Worm (Caenorhabditis elegans) whole organism, L1 larva: ENCODE measurements around the gene sdpn-1.

Experiments used
- C04F5.9 ChIP-seq: sonication (generic microtip); optimal IDR thresholded peaks from 2 replicates; lab custom pipeline; 2016; ENCODE audit warnings: missing genetic modification characterization, missing compliant biosample characterization
- C16A3.4 ChIP-seq: fragments of 150-350 bp; optimal IDR thresholded peaks from 2 replicates; lab custom pipeline; 2014; ENCODE audit warnings: missing biosample characterization, missing genetic modification characterization
- C34B4.2 ChIP-seq: sonication (generic microtip); optimal IDR thresholded peaks from 2 replicates; lab custom pipeline; 2017; ENCODE audit warnings: mild to moderate bottlenecking, missing genetic modification characterization, missing compliant biosample characterization
- aha-1 ChIP-seq: fragments of 150-350 bp; optimal IDR thresholded peaks from 2 replicates; lab custom pipeline; 2014; ENCODE audit warnings: missing biosample characterization, missing genetic modification characterization
- ceh-88 ChIP-seq: fragments of 200-800 bp; sonication (Bioruptor generic); IDR thresholded peaks from 2 replicates; pipeline ENCODE4 v1.3.6; 2022; ENCODE audit warnings: missing genetic modification characterization, missing compliant biosample characterization
- ces-1 ChIP-seq: fragments of 150-350 bp; optimal IDR thresholded peaks from 2 replicates; lab custom pipeline; 2014; ENCODE audit warnings: missing biosample characterization, missing genetic modification reagents, missing genetic modification characterization
- dpl-1 ChIP-seq, 3 experiments: fragments of 150-350 bp in 2 of 3; sonication (generic microtip) in 1 of 3; optimal IDR thresholded peaks; 2 replicates each; lab custom pipeline; 2014 to 2017; ENCODE audit warnings: missing biosample characterization in 3 of 3, missing genetic modification characterization in 3 of 3, missing genetic modification reagents in 3 of 3
- efl-3 ChIP-seq: fragments of 200-800 bp; sonication (Bioruptor generic); optimal IDR thresholded peaks from 2 replicates; lab custom pipeline; 2018; ENCODE audit warnings: mild to moderate bottlenecking, missing genetic modification characterization, missing compliant biosample characterization
- ets-5 ChIP-seq: fragments of 200-800 bp; sonication (Bioruptor generic); IDR thresholded peaks from 2 replicates; pipeline ENCODE4 v1.3.6; 2022; ENCODE audit warnings: missing genetic modification characterization, missing compliant biosample characterization
- fkh-10 ChIP-seq: sonication (generic microtip); optimal IDR thresholded peaks from 2 replicates; lab custom pipeline; 2017; ENCODE audit warnings: missing biosample characterization, missing genetic modification reagents, missing genetic modification characterization
- fkh-4 ChIP-seq: sonication (generic microtip); optimal IDR thresholded peaks from 2 replicates; lab custom pipeline; 2016; ENCODE audit warnings: missing compliant biosample characterization, missing genetic modification characterization, borderline replicate concordance
- fkh-8 ChIP-seq: sonication (generic microtip); optimal IDR thresholded peaks from 2 replicates; lab custom pipeline; 2016; ENCODE audit warnings: mild to moderate bottlenecking, missing genetic modification characterization, missing compliant biosample characterization
- hlh-4 ChIP-seq: sonication (generic microtip); optimal IDR thresholded peaks from 2 replicates; lab custom pipeline; 2016; ENCODE audit warnings: mild to moderate bottlenecking, missing genetic modification characterization, missing compliant biosample characterization
- hpl-2 ChIP-seq: fragments of 150-350 bp; optimal IDR thresholded peaks from 2 replicates; lab custom pipeline; 2014; ENCODE audit warnings: missing biosample characterization, missing genetic modification reagents, missing genetic modification characterization
- irx-1 ChIP-seq: sonication (generic microtip); optimal IDR thresholded peaks from 2 replicates; lab custom pipeline; 2016; ENCODE audit warnings: missing genetic modification characterization, missing compliant biosample characterization
- isw-1 ChIP-seq: fragments of 200-800 bp; sonication (Bioruptor generic); IDR thresholded peaks from 2 replicates; pipeline ENCODE4 v1.3.6; 2022; ENCODE audit warnings: missing genetic modification characterization, missing compliant biosample characterization
- jun-1 ChIP-seq: fragments of 150-350 bp; optimal IDR thresholded peaks from 2 replicates; lab custom pipeline; 2014; ENCODE audit warnings: missing biosample characterization, missing genetic modification reagents, missing genetic modification characterization
- lin-13 ChIP-seq: fragments of 150-350 bp; optimal IDR thresholded peaks from 2 replicates; lab custom pipeline; 2014; ENCODE audit warnings: missing biosample characterization, missing genetic modification reagents, missing genetic modification characterization
- lin-14 ChIP-seq: fragments of 200-800 bp; sonication (Bioruptor generic); optimal IDR thresholded peaks from 2 replicates; lab custom pipeline; 2018; ENCODE audit warnings: mild to moderate bottlenecking, missing genetic modification characterization, moderate library complexity, missing compliant biosample characterization
- lin-15B ChIP-seq: fragments of 150-350 bp; sonication (generic microtip); optimal IDR thresholded peaks from 3 replicates; lab custom pipeline; 2014; ENCODE audit warnings: missing biosample characterization, missing genetic modification characterization
- lin-39 ChIP-seq: fragments of 150-350 bp; optimal IDR thresholded peaks from 2 replicates; lab custom pipeline; 2014; ENCODE audit warnings: missing biosample characterization, missing genetic modification reagents, missing genetic modification characterization
- lir-3 ChIP-seq: sonication (generic microtip); optimal IDR thresholded peaks from 2 replicates; lab custom pipeline; 2016; ENCODE audit warnings: mild to moderate bottlenecking, missing genetic modification characterization, moderate library complexity, missing compliant biosample characterization; ENCODE audit not compliant: poor library complexity
- lsy-2 ChIP-seq, 2 experiments: fragments of 150-350 bp; optimal IDR thresholded peaks; 2 replicates each; lab custom pipeline; 2014; ENCODE audit warnings: missing biosample characterization in 2 of 2, missing genetic modification characterization in 2 of 2
- mef-2 ChIP-seq: fragments of 150-350 bp; optimal IDR thresholded peaks from 2 replicates; lab custom pipeline; 2014; ENCODE audit warnings: missing biosample characterization, missing genetic modification characterization
- mep-1 ChIP-seq: fragments of 150-350 bp; optimal IDR thresholded peaks from 2 replicates; lab custom pipeline; 2014; ENCODE audit warnings: missing biosample characterization, missing genetic modification characterization
- nhr-11 ChIP-seq: fragments of 150-350 bp; optimal IDR thresholded peaks from 2 replicates; lab custom pipeline; 2014; ENCODE audit warnings: missing biosample characterization, missing genetic modification characterization
- nhr-19 ChIP-seq: fragments of 200-800 bp; sonication (Bioruptor generic); conservative IDR thresholded peaks from 2 replicates; pipeline ENCODE4 v1.3.6; 2022; ENCODE audit warnings: missing genetic modification characterization, missing compliant biosample characterization
- nhr-20 ChIP-seq: sonication (generic microtip); optimal IDR thresholded peaks from 2 replicates; lab custom pipeline; 2016; ENCODE audit warnings: mild to moderate bottlenecking, missing genetic modification characterization, missing compliant biosample characterization
- nhr-237 ChIP-seq: fragments of 150-350 bp; optimal IDR thresholded peaks from 2 replicates; lab custom pipeline; 2014; ENCODE audit warnings: missing biosample characterization, missing genetic modification characterization
- nhr-28 ChIP-seq: fragments of 150-350 bp; optimal IDR thresholded peaks from 2 replicates; lab custom pipeline; 2014; ENCODE audit warnings: missing biosample characterization, missing genetic modification characterization
- nhr-47 ChIP-seq: sonication (generic microtip); optimal IDR thresholded peaks from 2 replicates; lab custom pipeline; 2016; ENCODE audit warnings: mild to moderate bottlenecking, missing genetic modification characterization, moderate library complexity, missing compliant biosample characterization
- nhr-71 ChIP-seq: sonication (generic microtip); optimal IDR thresholded peaks from 2 replicates; lab custom pipeline; 2016; ENCODE audit warnings: mild to moderate bottlenecking, missing genetic modification characterization, moderate library complexity, missing compliant biosample characterization
- nhr-76 ChIP-seq: sonication (generic microtip); optimal IDR thresholded peaks from 2 replicates; lab custom pipeline; 2017; ENCODE audit warnings: missing biosample characterization, missing genetic modification characterization
- nhr-85 ChIP-seq: sonication (generic microtip); peaks from one replicate; lab custom pipeline; 2016; ENCODE audit warnings: missing genetic modification characterization, inconsistent platforms, missing compliant biosample characterization
- nhr-90 ChIP-seq: sonication (generic microtip); optimal IDR thresholded peaks from 2 replicates; lab custom pipeline; 2016; ENCODE audit warnings: mild to moderate bottlenecking, missing genetic modification characterization, missing compliant biosample characterization; ENCODE audit not compliant: poor library complexity
- pag-3 ChIP-seq: sonication (generic microtip); optimal IDR thresholded peaks from 2 replicates; lab custom pipeline; 2017; ENCODE audit warnings: missing genetic modification characterization, mild to moderate bottlenecking, missing compliant biosample characterization, antibody characterized with exemption, borderline replicate concordance; ENCODE audit not compliant: insufficient read depth
- pax-3 ChIP-seq: fragments of 200-800 bp; sonication (Bioruptor generic); optimal IDR thresholded peaks from 2 replicates; lab custom pipeline; 2018; ENCODE audit warnings: mild to moderate bottlenecking, missing genetic modification characterization, moderate library complexity, missing compliant biosample characterization
- rnt-1 ChIP-seq: sonication (generic microtip); optimal IDR thresholded peaks from 2 replicates; lab custom pipeline; 2016; ENCODE audit warnings: mild to moderate bottlenecking, missing genetic modification characterization, moderate library complexity, missing compliant biosample characterization
- skn-1 ChIP-seq: fragments of 150-350 bp; optimal IDR thresholded peaks from 2 replicates; lab custom pipeline; 2014; ENCODE audit warnings: missing biosample characterization, missing genetic modification characterization
- sptf-1 ChIP-seq: fragments of 150-350 bp; optimal IDR thresholded peaks from 2 replicates; lab custom pipeline; 2014; ENCODE audit warnings: missing biosample characterization, missing genetic modification characterization
- sup-37 ChIP-seq: fragments of 200-800 bp; sonication (Bioruptor generic); optimal IDR thresholded peaks from 2 replicates; lab custom pipeline; 2018; ENCODE audit warnings: mild to moderate bottlenecking, missing genetic modification characterization, missing compliant biosample characterization
- tbx-2 ChIP-seq: sonication (generic microtip); optimal IDR thresholded peaks from 2 replicates; lab custom pipeline; 2016; ENCODE audit warnings: missing genetic modification characterization, missing compliant biosample characterization
- unc-30 ChIP-seq: sonication (generic microtip); optimal IDR thresholded peaks from 2 replicates; lab custom pipeline; 2017; ENCODE audit warnings: missing biosample characterization, missing genetic modification characterization
- unc-62 ChIP-seq: fragments of 150-350 bp; optimal IDR thresholded peaks from 2 replicates; lab custom pipeline; 2014; ENCODE audit warnings: missing biosample characterization, missing genetic modification reagents, missing genetic modification characterization
- zag-1 ChIP-seq: fragments of 150-350 bp; optimal IDR thresholded peaks from 2 replicates; lab custom pipeline; 2014; ENCODE audit warnings: missing biosample characterization, missing genetic modification characterization
- ztf-4 ChIP-seq: fragments of 150-350 bp; optimal IDR thresholded peaks from 2 replicates; lab custom pipeline; 2014; ENCODE audit warnings: missing biosample characterization, missing genetic modification characterization

Gene sdpn-1

DNA sequence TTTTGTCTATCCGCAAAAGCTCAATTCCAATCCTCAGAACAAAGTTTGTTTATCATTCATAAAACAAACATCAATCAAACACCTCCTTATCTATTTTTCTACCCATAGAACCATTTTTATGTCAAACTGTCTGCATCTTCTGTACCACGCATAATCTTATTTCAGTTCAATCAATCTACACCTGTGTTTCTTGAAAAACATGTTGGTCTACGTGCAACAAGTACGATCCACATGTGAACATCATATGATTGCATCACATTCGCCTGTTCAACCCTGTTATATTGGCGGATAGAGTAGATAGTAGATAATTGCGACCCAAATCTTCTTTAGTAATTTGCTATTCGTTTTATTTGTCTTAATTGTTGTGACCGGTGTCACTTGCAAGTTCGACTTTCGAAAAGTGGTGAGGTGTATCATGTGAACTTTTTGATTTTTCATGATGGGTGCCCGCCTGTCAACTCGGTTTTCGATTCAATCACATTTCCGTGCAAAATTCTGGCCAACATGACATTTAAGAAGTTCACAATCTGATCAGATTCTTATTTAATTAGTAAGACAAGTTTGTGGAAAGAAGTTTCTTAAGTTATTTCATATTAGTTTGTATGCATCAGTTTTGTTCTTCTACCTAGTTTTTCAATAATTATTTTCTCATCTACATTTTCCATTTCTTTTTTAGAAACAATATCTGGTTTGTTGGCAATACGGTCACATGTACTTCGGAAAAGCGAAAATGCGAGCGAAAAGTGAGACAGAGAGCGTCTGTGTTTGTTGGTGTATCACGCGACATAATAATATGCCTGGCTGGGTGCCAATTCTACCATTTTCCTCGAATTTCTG, 45.6 kb downstream of the sdpn-1 start (continued):
- TF ChIP-seq ets-5 (GFP tag; lab: Robert Waterston, UW) (no peak), lin-14 (GFP tag; lab: Kevin White, UChicago) (peak; percentile 36), nhr-85 (tag; lab: Kevin White, UChicago) (peak; percentile 89), sup-37 (no peak), hlh-4 (no peak), nhr-28 (tag; lab: Kevin White, UChicago) (no peak), nhr-47 (tag; lab: Kevin White, UChicago) (no peak), tbx-2 (no peak), pax-3 (tag; lab: Kevin White, UChicago) (no peak), lir-3 (tag; lab: Kevin White, UChicago) (no peak), ztf-4 (tag; lab: Kevin White, UChicago) (peak; percentile 42), nhr-11 (tag; lab: Kevin White, UChicago) (no peak), C34B4.2 (tag; lab: Kevin White, UChicago) (no peak), fkh-8 (tag; lab: Kevin White, UChicago) (peak; percentile 77), zag-1 (tag; lab: Kevin White, UChicago) (no peak), dpl-1 (GFP tag; optimal IDR thresholded peaks at IDR 0.05; lab: Kevin White, UChicago) (peak in 1 of 3 experiments; percentile 12), rnt-1 (tag; lab: Kevin White, UChicago) (peak; percentile 8), efl-3 (GFP tag; lab: Kevin White, UChicago) (no peak), mef-2 (tag; lab: Kevin White, UChicago) (no peak), lsy-2 (tag; optimal IDR thresholded peaks at IDR 0.05; lab: Kevin White, UChicago) (peak in 1 of 2 experiments; percentile 26), jun-1 (tag; lab: Kevin White, UChicago) (no peak), nhr-71 (peak; percentile 67), nhr-76 (tag; lab: Kevin White, UChicago) (no peak), aha-1 (no peak), fkh-10 (no peak), pag-3 (no peak), unc-62 (GFP tag; lab: Kevin White, UChicago) (no peak), nhr-19 (GFP tag; lab: Robert Waterston, UW) (peak; percentile 14; the same call in 1 of the 2 replicates), nhr-90 (tag; lab: Kevin White, UChicago) (peak; percentile 60), hpl-2 (GFP tag; lab: Kevin White, UChicago) (no peak), irx-1 (tag; lab: Kevin White, UChicago) (no peak), C16A3.4 (tag; lab: Kevin White, UChicago) (no peak), fkh-4 (tag; lab: Kevin White, UChicago) (no peak), lin-13 (GFP tag; lab: Kevin White, UChicago) (no peak), skn-1 (tag; lab: Kevin White, UChicago) (no peak), C04F5.9 (peak; percentile 30), ceh-88 (GFP tag; lab: Robert Waterston, UW) (0 out of 2 replicates have a peak, but pooled peaks have one; percentile 30), nhr-20 (tag; lab: Kevin White, UChicago) (peak; percentile 39), sptf-1 (no peak), isw-1 (GFP tag; lab: Robert Waterston, UW) (no peak), lin-39 (tag; lab: Kevin White, UChicago) (no peak), mep-1 (tag; lab: Kevin White, UChicago) (no peak), lin-15B (tag; lab: Kevin White, UChicago) (no peak), unc-30 (tag; lab: Kevin White, UChicago) (no peak), nhr-237 (tag; lab: Kevin White, UChicago) (no peak), ces-1 (GFP tag; lab: Kevin White, UChicago) (no peak)
